Fruit fly (Drosophila melanogaster) whole organism, pupa: ENCODE measurements around the gene Apt1.

Source experiments
- CG10348 ChIP-seq: fragments of 200-800 bp; sonication (Bioruptor generic); IDR thresholded peaks from 2 replicates; pipeline ENCODE4 v1.3.6; 2022; ENCODE audit warnings: missing biosample characterization, missing genetic modification characterization
- CG12605 ChIP-seq: fragments of 200-800 bp; sonication (Bioruptor generic); IDR thresholded peaks from 2 replicates; pipeline ENCODE4 v1.3.6; 2022; ENCODE audit warnings: missing biosample characterization, missing genetic modification characterization
- CG13204 ChIP-seq: fragments of 200-800 bp; sonication (Bioruptor generic); optimal IDR thresholded peaks from 2 replicates; lab custom pipeline; 2018; ENCODE audit warnings: missing biosample characterization, mild to moderate bottlenecking, missing genetic modification characterization, moderate library complexity
- CG14655 ChIP-seq: fragments of 200-800 bp; sonication (Bioruptor generic); optimal IDR thresholded peaks from 3 replicates; lab custom pipeline; 2017; ENCODE audit warnings: mild to moderate bottlenecking, missing biosample characterization, missing genetic modification reagents, missing genetic modification characterization
- CG15710 ChIP-seq: fragments of 200-800 bp; sonication (Bioruptor generic); optimal IDR thresholded peaks from 2 replicates; lab custom pipeline; 2018; ENCODE audit warnings: missing biosample characterization, mild to moderate bottlenecking, missing genetic modification characterization, moderate library complexity
- CG17806 ChIP-seq: fragments of 200-800 bp; sonication (Bioruptor generic); optimal IDR thresholded peaks from 2 replicates; lab custom pipeline; 2018; ENCODE audit warnings: missing biosample characterization, mild to moderate bottlenecking, missing genetic modification characterization, moderate library complexity
- CG32121 ChIP-seq: fragments of 200-800 bp; sonication (Bioruptor generic); IDR thresholded peaks from 2 replicates; pipeline ENCODE4 v1.3.6; 2022; ENCODE audit warnings: missing biosample characterization, missing genetic modification characterization
- CG34367 ChIP-seq: fragments of 200-800 bp; sonication (Bioruptor generic); optimal IDR thresholded peaks from 2 replicates; lab custom pipeline; 2018; ENCODE audit warnings: missing biosample characterization, mild to moderate bottlenecking, missing genetic modification characterization
- CG4496 ChIP-seq: fragments of 200-800 bp; sonication (Bioruptor generic); IDR thresholded peaks from 3 replicates; pipeline ENCODE4 v1.3.6; 2022; ENCODE audit warnings: missing biosample characterization, missing genetic modification characterization
- CG8159 ChIP-seq: fragments of 200-800 bp; sonication (Bioruptor generic); optimal IDR thresholded peaks from 3 replicates; lab custom pipeline; 2018; ENCODE audit warnings: missing biosample characterization, mild to moderate bottlenecking, missing genetic modification characterization, moderate library complexity
- CG8301 ChIP-seq: fragments of 200-800 bp; sonication (Bioruptor generic); optimal IDR thresholded peaks from 2 replicates; lab custom pipeline; 2018; ENCODE audit warnings: missing biosample characterization, mild to moderate bottlenecking, missing genetic modification characterization
- CG9948 ChIP-seq: fragments of 200-800 bp; sonication (Bioruptor generic); optimal IDR thresholded peaks from 2 replicates; lab custom pipeline; 2018; ENCODE audit warnings: missing biosample characterization, mild to moderate bottlenecking, missing genetic modification characterization, moderate library complexity
- D1 ChIP-seq: fragments of 200-800 bp; sonication (Bioruptor generic); optimal IDR thresholded peaks from 2 replicates; lab custom pipeline; 2018; ENCODE audit warnings: missing biosample characterization, mild to moderate bottlenecking, missing genetic modification characterization, moderate library complexity
- EcR ChIP-seq: fragments of 200-800 bp; sonication (Bioruptor generic); optimal IDR thresholded peaks from 3 replicates; lab custom pipeline; 2019; ENCODE audit warnings: missing biosample characterization, missing genetic modification characterization, mild to moderate bottlenecking, moderate library complexity, missing genetic modification reagents
- Ets98B ChIP-seq: fragments of 200-800 bp; sonication (Bioruptor generic); IDR thresholded peaks from 2 replicates; pipeline ENCODE4 v1.3.6; 2022; ENCODE audit warnings: missing biosample characterization, missing genetic modification characterization
- Pif1A ChIP-seq: fragments of 200-800 bp; sonication (Bioruptor generic); optimal IDR thresholded peaks from 3 replicates; lab custom pipeline; 2016; ENCODE audit warnings: missing biosample characterization, missing genetic modification characterization
- Pif1B ChIP-seq: fragments of 200-800 bp; sonication (Bioruptor generic); optimal IDR thresholded peaks from 3 replicates; lab custom pipeline; 2016; ENCODE audit warnings: missing biosample characterization, missing genetic modification characterization
- Snoo ChIP-seq: fragments of 200-800 bp; sonication (Bioruptor generic); optimal IDR thresholded peaks from 3 replicates; lab custom pipeline; 2017; ENCODE audit warnings: missing biosample characterization, mild to moderate bottlenecking, missing genetic modification characterization, inconsistent platforms
- fd96Ca ChIP-seq: fragments of 200-800 bp; sonication (Bioruptor generic); IDR thresholded peaks from 3 replicates; pipeline ENCODE4 v1.3.6; 2022; ENCODE audit warnings: missing biosample characterization, missing genetic modification characterization
- gl ChIP-seq: fragments of 200-800 bp; sonication (Bioruptor generic); optimal IDR thresholded peaks from 2 replicates; lab custom pipeline; 2018; ENCODE audit warnings: missing biosample characterization, mild to moderate bottlenecking, missing genetic modification characterization
- rn ChIP-seq: fragments of 200-800 bp; sonication (Bioruptor generic); IDR thresholded peaks from 2 replicates; pipeline ENCODE4 v1.3.6; 2022; ENCODE audit warnings: missing biosample characterization, missing genetic modification characterization

The Apt1 gene

DNA sequence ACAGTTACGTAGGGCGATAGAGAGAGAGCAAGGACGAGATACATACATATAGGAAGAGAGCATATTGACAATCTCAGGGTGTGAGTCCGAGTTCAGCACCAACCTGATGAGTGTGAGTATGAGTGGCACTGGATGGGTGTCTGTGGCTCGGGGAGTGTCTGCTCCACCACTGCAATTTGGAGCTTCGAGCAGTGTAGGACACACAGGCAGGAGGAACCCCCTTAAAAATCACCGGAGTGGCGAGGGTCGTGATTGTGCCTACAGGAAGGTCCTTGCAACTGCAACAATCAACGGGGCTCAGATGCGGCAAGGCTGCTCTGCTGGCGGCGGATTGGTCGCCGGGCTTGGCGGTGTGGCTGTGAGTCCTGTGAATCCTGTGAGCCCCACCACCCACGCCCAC lies 36.0 kb upstream of the Apt1 start:
- no peak for TF ChIP-seq CG15710 (tag; lab: Kevin White, UChicago)
- peak; percentile 52 for TF ChIP-seq CG13204 (GFP tag; lab: Kevin White, UChicago)

dm6 chr3L:11593778-11594177 lies 34.1 kb upstream of the Apt1 start:
- TF ChIP-seq CG8159 (tag; lab: Kevin White, UChicago) (peak; percentile 86), CG9948 (tag; lab: Kevin White, UChicago) (peak; percentile 40), CG4496 (GFP tag; lab: Robert Waterston, UW) (peak; percentile 55), CG15710 (tag; lab: Kevin White, UChicago) (peak; percentile 46), Pif1B (peak; percentile 3), CG8301 (peak; percentile 27), CG14655 (peak; percentile 35), CG32121 (GFP tag; lab: Robert Waterston, UW) (peak; percentile 61), CG12605 (GFP tag; lab: Robert Waterston, UW) (no peak), CG17806 (tag; lab: Kevin White, UChicago) (peak; percentile 35), EcR (GFP tag; lab: Kevin White, UChicago) (no peak), Ets98B (GFP tag; lab: Robert Waterston, UW) (peak; percentile 28; the same call in 1 of the 2 replicates), CG34367 (tag; lab: Kevin White, UChicago) (peak; percentile 23), Snoo (no peak)

dm6 chr3L:11596585-11597252 lies 31.1 kb upstream of the Apt1 start, which contains the start of gene CG7368:
Gene CG7368 (plus strand): TSS chr3L:11597202.
- TF ChIP-seq gl: no peak
- no peak for TF ChIP-seq Snoo
- TF ChIP-seq Ets98B (GFP tag; lab: Robert Waterston, UW): no peak
- TF ChIP-seq CG8301: no peak
- TF ChIP-seq rn: no peak
- peak; percentile 14 for TF ChIP-seq CG13204 (GFP tag; lab: Kevin White, UChicago)
- TF ChIP-seq CG10348 (GFP tag; lab: Robert Waterston, UW): no peak
- no peak for TF ChIP-seq D1 (tag; lab: Kevin White, UChicago)
- TF ChIP-seq CG34367 (tag; lab: Kevin White, UChicago): no peak
- TF ChIP-seq, all 21 proteins: peak for 1

DNA sequence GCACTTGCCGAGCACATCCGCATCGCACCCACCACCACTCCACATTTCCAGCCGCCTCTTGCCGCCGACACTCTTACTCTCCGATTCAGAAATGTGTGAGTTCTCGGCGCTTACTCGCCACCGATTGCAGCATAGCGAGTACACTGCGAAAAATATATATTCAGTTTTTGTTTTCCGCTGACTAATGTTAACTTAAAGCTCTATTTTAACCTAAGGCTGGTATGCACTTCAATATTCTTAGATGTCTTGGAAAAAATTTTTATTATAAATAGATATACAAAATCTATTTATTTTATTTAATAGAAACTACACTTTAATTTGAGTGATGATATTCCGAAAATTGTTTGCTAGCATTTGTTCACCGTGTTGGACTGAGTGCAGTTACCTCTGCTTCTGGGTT lies 28.6 kb upstream of the Apt1 start:
- TF ChIP-seq CG15710 (tag; lab: Kevin White, UChicago) (peak; percentile 61), CG9948 (tag; lab: Kevin White, UChicago) (peak; percentile 38), CG4496 (GFP tag; lab: Robert Waterston, UW) (0 out of 3 replicates have a peak, but pooled peaks have one; percentile 22), Ets98B (GFP tag; lab: Robert Waterston, UW) (no peak), Pif1B (peak; percentile 2), CG8159 (tag; lab: Kevin White, UChicago) (peak; percentile 52), fd96Ca (GFP tag; lab: Robert Waterston, UW) (no peak), CG14655 (peak; percentile 18), Snoo (peak; percentile 22), CG34367 (tag; lab: Kevin White, UChicago) (peak; percentile 18), CG8301 (no peak), gl (no peak), Pif1A (GFP tag; lab: Kevin White, UChicago) (no peak), EcR (GFP tag; lab: Kevin White, UChicago) (peak; percentile 52), rn (no peak), CG10348 (GFP tag; lab: Robert Waterston, UW) (no peak), CG13204 (GFP tag; lab: Kevin White, UChicago) (peak; percentile 29), CG17806 (tag; lab: Kevin White, UChicago) (peak; percentile 34)

- TF ChIP-seq gl: no peak
- no peak for TF ChIP-seq Pif1B
- TF ChIP-seq Ets98B (GFP tag; lab: Robert Waterston, UW): no peak
Observed at dm6 chr3L:11599965-11600420, 27.8 kb upstream of the Apt1 start, which contains the start of the genes CG14137 and CG46394. Gene CG14137 (minus strand): TSS chr3L:11600065. Gene CG46394 (plus strand): TSS chr3L:11600370.

DNA sequence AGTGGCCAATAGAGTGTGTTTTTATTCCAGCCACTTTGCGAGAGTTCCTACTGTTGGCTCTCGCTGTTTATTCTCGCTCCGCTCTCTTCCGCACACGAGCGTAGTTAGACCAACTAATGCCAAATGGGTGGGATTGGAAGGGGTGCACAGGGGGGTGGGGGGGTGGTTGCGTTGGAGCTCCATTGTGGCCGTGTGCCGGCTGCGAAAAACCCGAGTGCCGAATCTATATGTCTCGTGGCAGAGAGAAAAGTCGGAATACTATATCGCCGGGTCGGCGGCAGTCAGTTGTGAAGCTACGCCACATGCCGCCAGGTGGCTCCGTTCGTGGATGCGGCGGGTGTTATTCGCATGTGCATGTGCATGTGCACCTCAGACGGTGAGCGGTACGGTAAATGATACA lies 26.7 kb upstream of the Apt1 start:
- no peak for TF ChIP-seq EcR (GFP tag; lab: Kevin White, UChicago)
- TF ChIP-seq rn: no peak
- TF ChIP-seq CG32121 (GFP tag; lab: Robert Waterston, UW): peak; percentile 28; the same call in 1 of the 2 replicates
- 0 out of 3 replicates have a peak, but pooled peaks have one; percentile 16 for TF ChIP-seq fd96Ca (GFP tag; lab: Robert Waterston, UW)
- no peak for TF ChIP-seq Snoo
- 0 out of 2 replicates have a peak, but pooled peaks have one; percentile 8 for TF ChIP-seq Ets98B (GFP tag; lab: Robert Waterston, UW)
- TF ChIP-seq CG9948 (tag; lab: Kevin White, UChicago): no peak
- peak; percentile 44; the same call in 1 of the 3 replicates for TF ChIP-seq CG4496 (GFP tag; lab: Robert Waterston, UW)
- TF ChIP-seq D1 (tag; lab: Kevin White, UChicago): no peak

DNA sequence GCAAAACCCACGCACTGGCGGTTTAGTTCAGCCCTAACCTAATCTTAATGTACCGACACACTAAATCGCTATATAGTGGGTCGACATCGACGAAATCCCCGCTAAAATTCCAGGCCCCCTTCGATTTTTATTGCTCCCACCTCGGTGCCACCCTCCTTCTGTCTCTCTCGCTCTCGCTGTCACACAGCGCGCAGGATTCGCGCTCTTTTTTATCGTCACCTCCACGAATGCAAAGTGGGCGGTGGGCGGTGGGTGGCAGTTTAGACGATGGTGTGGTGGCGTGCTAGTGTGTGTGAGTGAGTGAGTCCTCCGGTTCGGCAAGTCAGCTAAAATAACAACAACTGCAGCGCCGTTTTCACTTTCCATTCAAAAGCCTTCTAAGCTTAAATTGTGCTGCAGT lies 25.8 kb upstream of the Apt1 start:
- TF ChIP-seq CG15710 (tag; lab: Kevin White, UChicago) (no peak), CG8301 (no peak), Pif1B (no peak), CG34367 (tag; lab: Kevin White, UChicago) (no peak), D1 (tag; lab: Kevin White, UChicago) (no peak), fd96Ca (GFP tag; lab: Robert Waterston, UW) (no peak), Pif1A (GFP tag; lab: Kevin White, UChicago) (no peak)
